Worm (Caenorhabditis elegans) whole organism, L1 larva: ENCODE measurements around the gene lron-4.

Experiments used
- C16A3.4 ChIP-seq: fragments of 150-350 bp; optimal IDR thresholded peaks from 2 replicates; lab custom pipeline; 2014; ENCODE audit warnings: missing biosample characterization, missing genetic modification characterization
- F16B12.6 ChIP-seq: fragments of 150-350 bp; optimal IDR thresholded peaks from 2 replicates; lab custom pipeline; 2014; ENCODE audit warnings: missing biosample characterization, missing genetic modification characterization
- Y116A8C.19 ChIP-seq: sonication (generic microtip); optimal IDR thresholded peaks from 2 replicates; lab custom pipeline; 2016; ENCODE audit warnings: missing compliant biosample characterization, missing genetic modification characterization, borderline replicate concordance
- aha-1 ChIP-seq: fragments of 150-350 bp; optimal IDR thresholded peaks from 2 replicates; lab custom pipeline; 2014; ENCODE audit warnings: missing biosample characterization, missing genetic modification characterization
- ama-1 ChIP-seq: fragments of 150-350 bp; optimal IDR thresholded peaks from 2 replicates; lab custom pipeline; 2014
- blmp-1 ChIP-seq: fragments of 150-350 bp; optimal IDR thresholded peaks from 2 replicates; lab custom pipeline; 2014; ENCODE audit warnings: missing biosample characterization, missing genetic modification characterization
- ceh-63 ChIP-seq: fragments of 200-800 bp; sonication (Bioruptor generic); optimal IDR thresholded peaks from 2 replicates; lab custom pipeline; 2018; ENCODE audit warnings: mild to moderate bottlenecking, missing genetic modification characterization, missing compliant biosample characterization
- ceh-8 ChIP-seq: fragments of 200-800 bp; sonication (Bioruptor generic); optimal IDR thresholded peaks from 2 replicates; lab custom pipeline; 2018; ENCODE audit warnings: mild to moderate bottlenecking, missing genetic modification characterization, moderate library complexity, missing compliant biosample characterization
- ceh-88 ChIP-seq: fragments of 200-800 bp; sonication (Bioruptor generic); IDR thresholded peaks from 2 replicates; pipeline ENCODE4 v1.3.6; 2022; ENCODE audit warnings: missing genetic modification characterization, missing compliant biosample characterization
- ceh-90 ChIP-seq: sonication (generic microtip); optimal IDR thresholded peaks from 2 replicates; lab custom pipeline; 2016; ENCODE audit warnings: missing genetic modification characterization, missing compliant biosample characterization
- ces-1 ChIP-seq: fragments of 150-350 bp; optimal IDR thresholded peaks from 2 replicates; lab custom pipeline; 2014; ENCODE audit warnings: missing biosample characterization, missing genetic modification reagents, missing genetic modification characterization
- dpl-1 ChIP-seq, 3 experiments: fragments of 150-350 bp in 2 of 3; sonication (generic microtip) in 1 of 3; optimal IDR thresholded peaks; 2 replicates each; lab custom pipeline; 2014 to 2017; ENCODE audit warnings: missing biosample characterization in 3 of 3, missing genetic modification characterization in 3 of 3, missing genetic modification reagents in 3 of 3
- dsc-1 ChIP-seq: sonication (generic microtip); optimal IDR thresholded peaks from 2 replicates; lab custom pipeline; 2016; ENCODE audit warnings: mild to moderate bottlenecking, missing genetic modification characterization, missing compliant biosample characterization
- efl-1 ChIP-seq, 4 experiments: fragments of 150-350 bp; optimal IDR thresholded peaks in 3 of 4; peaks in 1 of 4; 1 replicate in 1 of 4; 2 replicates in 3 of 4; lab custom pipeline; 2014; ENCODE audit warnings: missing biosample characterization in 2 of 4, missing genetic modification characterization in 2 of 4, missing genetic modification reagents in 2 of 4
- efl-3 ChIP-seq: fragments of 200-800 bp; sonication (Bioruptor generic); optimal IDR thresholded peaks from 2 replicates; lab custom pipeline; 2018; ENCODE audit warnings: mild to moderate bottlenecking, missing genetic modification characterization, missing compliant biosample characterization
- egl-13 ChIP-seq: sonication (generic microtip); optimal IDR thresholded peaks from 2 replicates; lab custom pipeline; 2016; ENCODE audit warnings: missing genotype, missing genetic modification reagents, missing genetic modification characterization, missing compliant biosample characterization
- elt-2 ChIP-seq: sonication (generic microtip); optimal IDR thresholded peaks from 2 replicates; lab custom pipeline; 2016; ENCODE audit warnings: missing genetic modification characterization, mild to moderate bottlenecking, inconsistent platforms, missing compliant biosample characterization, missing genetic modification reagents
- elt-3 ChIP-seq, 6 experiments: fragments of 150-350 bp in 1 of 6; sonication (generic microtip); optimal IDR thresholded peaks; 2 replicates each; lab custom pipeline; 2017 to 2018; ENCODE audit warnings: missing biosample characterization in 6 of 6, missing genetic modification characterization in 6 of 6, inconsistent platforms in 1 of 6
- fkh-8 ChIP-seq: sonication (generic microtip); optimal IDR thresholded peaks from 2 replicates; lab custom pipeline; 2016; ENCODE audit warnings: mild to moderate bottlenecking, missing genetic modification characterization, missing compliant biosample characterization
- hlh-17 ChIP-seq: fragments of 200-800 bp; sonication (Bioruptor generic); optimal IDR thresholded peaks from 2 replicates; lab custom pipeline; 2018; ENCODE audit warnings: missing genetic modification characterization, mild to moderate bottlenecking, missing compliant biosample characterization, moderate library complexity, borderline replicate concordance
- hlh-4 ChIP-seq: sonication (generic microtip); optimal IDR thresholded peaks from 2 replicates; lab custom pipeline; 2016; ENCODE audit warnings: mild to moderate bottlenecking, missing genetic modification characterization, missing compliant biosample characterization
- hpl-2 ChIP-seq: fragments of 150-350 bp; optimal IDR thresholded peaks from 2 replicates; lab custom pipeline; 2014; ENCODE audit warnings: missing biosample characterization, missing genetic modification reagents, missing genetic modification characterization
- irx-1 ChIP-seq: sonication (generic microtip); optimal IDR thresholded peaks from 2 replicates; lab custom pipeline; 2016; ENCODE audit warnings: missing genetic modification characterization, missing compliant biosample characterization
- lin-13 ChIP-seq: fragments of 150-350 bp; optimal IDR thresholded peaks from 2 replicates; lab custom pipeline; 2014; ENCODE audit warnings: missing biosample characterization, missing genetic modification reagents, missing genetic modification characterization
- lin-35 ChIP-seq, 2 experiments: fragments of 150-350 bp; optimal IDR thresholded peaks; 2 replicates each; lab custom pipeline; 2014; ENCODE audit warnings: missing biosample characterization in 2 of 2, missing genetic modification characterization in 2 of 2, missing genetic modification reagents in 2 of 2
- lir-3 ChIP-seq: sonication (generic microtip); optimal IDR thresholded peaks from 2 replicates; lab custom pipeline; 2016; ENCODE audit warnings: mild to moderate bottlenecking, missing genetic modification characterization, moderate library complexity, missing compliant biosample characterization; ENCODE audit not compliant: poor library complexity
- lsy-2 ChIP-seq, 2 experiments: fragments of 150-350 bp; optimal IDR thresholded peaks; 2 replicates each; lab custom pipeline; 2014; ENCODE audit warnings: missing biosample characterization in 2 of 2, missing genetic modification characterization in 2 of 2
- mab-9 ChIP-seq: fragments of 200-800 bp; sonication (Bioruptor generic); IDR thresholded peaks from 2 replicates; pipeline ENCODE4 v1.3.6; 2022; ENCODE audit warnings: missing genetic modification reagents, missing genetic modification characterization, missing compliant biosample characterization
- mef-2 ChIP-seq: fragments of 150-350 bp; optimal IDR thresholded peaks from 2 replicates; lab custom pipeline; 2014; ENCODE audit warnings: missing biosample characterization, missing genetic modification characterization
- mep-1 ChIP-seq: fragments of 150-350 bp; optimal IDR thresholded peaks from 2 replicates; lab custom pipeline; 2014; ENCODE audit warnings: missing biosample characterization, missing genetic modification characterization
- nhr-12 ChIP-seq: sonication (generic microtip); optimal IDR thresholded peaks from 2 replicates; lab custom pipeline; 2017; ENCODE audit warnings: missing biosample characterization, missing genetic modification characterization
- nhr-20 ChIP-seq: sonication (generic microtip); optimal IDR thresholded peaks from 2 replicates; lab custom pipeline; 2016; ENCODE audit warnings: mild to moderate bottlenecking, missing genetic modification characterization, missing compliant biosample characterization
- nhr-28 ChIP-seq: fragments of 150-350 bp; optimal IDR thresholded peaks from 2 replicates; lab custom pipeline; 2014; ENCODE audit warnings: missing biosample characterization, missing genetic modification characterization
- nhr-47 ChIP-seq: sonication (generic microtip); optimal IDR thresholded peaks from 2 replicates; lab custom pipeline; 2016; ENCODE audit warnings: mild to moderate bottlenecking, missing genetic modification characterization, moderate library complexity, missing compliant biosample characterization
- nhr-76 ChIP-seq: sonication (generic microtip); optimal IDR thresholded peaks from 2 replicates; lab custom pipeline; 2017; ENCODE audit warnings: missing biosample characterization, missing genetic modification characterization
- nhr-84 ChIP-seq: sonication (generic microtip); optimal IDR thresholded peaks from 2 replicates; lab custom pipeline; 2017; ENCODE audit warnings: missing biosample characterization, missing genetic modification characterization
- pag-3 ChIP-seq: sonication (generic microtip); optimal IDR thresholded peaks from 2 replicates; lab custom pipeline; 2017; ENCODE audit warnings: missing genetic modification characterization, mild to moderate bottlenecking, missing compliant biosample characterization, antibody characterized with exemption, borderline replicate concordance; ENCODE audit not compliant: insufficient read depth
- pqm-1 ChIP-seq: sonication (generic microtip); optimal IDR thresholded peaks from 3 replicates; lab custom pipeline; 2017; ENCODE audit warnings: missing biosample characterization, missing genetic modification characterization
- skn-1 ChIP-seq: fragments of 150-350 bp; optimal IDR thresholded peaks from 2 replicates; lab custom pipeline; 2014; ENCODE audit warnings: missing biosample characterization, missing genetic modification characterization
- snpc-4 ChIP-seq: fragments of 150-350 bp; optimal IDR thresholded peaks from 2 replicates; lab custom pipeline; 2014; ENCODE audit warnings: missing biosample characterization, missing genetic modification characterization
- snu-23 ChIP-seq: sonication (generic microtip); optimal IDR thresholded peaks from 2 replicates; lab custom pipeline; 2016; ENCODE audit warnings: missing genetic modification characterization, missing compliant biosample characterization
- sptf-1 ChIP-seq: fragments of 150-350 bp; optimal IDR thresholded peaks from 2 replicates; lab custom pipeline; 2014; ENCODE audit warnings: missing biosample characterization, missing genetic modification characterization
- swsn-7 ChIP-seq: sonication (generic microtip); optimal IDR thresholded peaks from 2 replicates; lab custom pipeline; 2016; ENCODE audit warnings: missing genetic modification characterization, missing compliant biosample characterization
- tbx-2 ChIP-seq: sonication (generic microtip); optimal IDR thresholded peaks from 2 replicates; lab custom pipeline; 2016; ENCODE audit warnings: missing genetic modification characterization, missing compliant biosample characterization
- tlp-1 ChIP-seq: fragments of 150-350 bp; optimal IDR thresholded peaks from 2 replicates; lab custom pipeline; 2014; ENCODE audit warnings: missing biosample characterization, missing genetic modification characterization
- unc-130 ChIP-seq: fragments of 150-350 bp; optimal IDR thresholded peaks from 2 replicates; lab custom pipeline; 2017; ENCODE audit warnings: missing biosample characterization, missing genetic modification characterization, inconsistent platforms
- unc-62 ChIP-seq: fragments of 150-350 bp; optimal IDR thresholded peaks from 2 replicates; lab custom pipeline; 2014; ENCODE audit warnings: missing biosample characterization, missing genetic modification reagents, missing genetic modification characterization
- unc-86 ChIP-seq: sonication (generic microtip); optimal IDR thresholded peaks from 2 replicates; lab custom pipeline; 2016; ENCODE audit warnings: missing genetic modification characterization, missing compliant biosample characterization
- unc-98 ChIP-seq: fragments of 200-800 bp; sonication (Bioruptor generic); IDR thresholded peaks from 2 replicates; pipeline ENCODE4 v1.3.6; 2022; ENCODE audit warnings: missing genetic modification characterization, missing compliant biosample characterization
- vab-15 ChIP-seq: sonication (generic microtip); optimal IDR thresholded peaks from 2 replicates; lab custom pipeline; 2017; ENCODE audit warnings: missing genotype, mild to moderate bottlenecking, missing genetic modification characterization, missing compliant biosample characterization
- zag-1 ChIP-seq: fragments of 150-350 bp; optimal IDR thresholded peaks from 2 replicates; lab custom pipeline; 2014; ENCODE audit warnings: missing biosample characterization, missing genetic modification characterization
- zip-4 ChIP-seq: fragments of 200-800 bp; sonication (Bioruptor generic); optimal IDR thresholded peaks from 2 replicates; lab custom pipeline; 2018; ENCODE audit warnings: mild to moderate bottlenecking, missing genetic modification characterization, moderate library complexity, missing compliant biosample characterization

lron-4 gene

DNA sequence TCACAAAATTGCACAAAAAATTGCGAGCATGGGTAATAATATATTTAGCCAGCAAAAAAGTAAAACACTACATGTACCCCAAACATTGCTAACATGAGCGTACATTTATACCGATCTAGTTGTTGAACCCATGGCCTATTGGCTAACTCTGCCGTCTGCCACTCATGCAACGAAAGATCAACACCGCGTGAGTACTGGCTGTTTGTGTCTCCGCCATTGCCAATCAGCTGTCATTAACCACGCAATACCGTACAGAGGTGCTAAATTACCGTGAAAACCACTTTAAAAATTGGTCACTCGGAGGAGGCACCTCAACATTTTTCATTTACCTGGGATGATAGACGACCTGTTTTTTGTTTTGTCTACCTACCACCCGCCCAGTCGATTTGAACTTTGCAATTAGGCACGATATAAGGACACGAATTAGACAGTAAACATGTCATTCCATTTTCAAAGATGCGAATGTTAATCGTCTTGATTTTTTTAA is 36.6 kb downstream of the lron-4 start, which contains the start of gene K02C4.2 (continued):
- TF ChIP-seq efl-3 (GFP tag; lab: Kevin White, UChicago) (no peak), snu-23 (GFP tag; lab: Kevin White, UChicago) (peak; percentile 86), swsn-7 (tag; lab: Kevin White, UChicago) (peak; percentile 72), Y116A8C.19 (tag; lab: Kevin White, UChicago) (no peak), lin-13 (GFP tag; lab: Kevin White, UChicago) (peak; percentile 69), unc-130 (tag; lab: Kevin White, UChicago) (peak; percentile 89), pag-3 (tag; lab: Kevin White, UChicago) (peak; percentile 84), lin-35 (GFP tag; optimal IDR thresholded peaks at IDR 0.05; lab: Kevin White, UChicago) (peak; percentile 66 to 88), hlh-17 (GFP tag; lab: Kevin White, UChicago) (no peak), aha-1 (tag; lab: Kevin White, UChicago) (no peak), skn-1 (tag; lab: Kevin White, UChicago) (peak; percentile 78), efl-1 (optimal IDR thresholded peaks at IDR 0.05; lab: Kevin White, UChicago) (peak; percentile 66), efl-1 (GFP tag; optimal IDR thresholded peaks at IDR 0.05 in 1 of 2; lab: Kevin White, UChicago) (peak; percentile 55 to 97), elt-2 (tag; lab: Kevin White, UChicago) (peak; percentile 59), mep-1 (tag; lab: Kevin White, UChicago) (peak; percentile 87), ceh-63 (GFP tag; lab: Kevin White, UChicago) (no peak), ces-1 (GFP tag; lab: Kevin White, UChicago) (no peak), lsy-2 (tag; optimal IDR thresholded peaks at IDR 0.05; lab: Kevin White, UChicago) (peak; percentile 59 to 83), blmp-1 (tag; lab: Kevin White, UChicago) (no peak), unc-98 (GFP tag; lab: Robert Waterston, UW) (no peak), tbx-2 (tag; lab: Kevin White, UChicago) (peak; percentile 68), dpl-1 (GFP tag; optimal IDR thresholded peaks at IDR 0.05; lab: Kevin White, UChicago) (peak; percentile 28 to 62 (median 60)), irx-1 (peak; percentile 48), zag-1 (tag; lab: Kevin White, UChicago) (no peak), unc-86 (tag; lab: Kevin White, UChicago) (no peak), mef-2 (tag; lab: Kevin White, UChicago) (no peak), tlp-1 (tag; lab: Kevin White, UChicago) (no peak), ceh-90 (tag; lab: Kevin White, UChicago) (no peak), zip-4 (peak; percentile 60), hlh-4 (no peak), ama-1 (lab: Kevin White, UChicago) (no peak), nhr-76 (peak; percentile 71), dsc-1 (tag; lab: Kevin White, UChicago) (peak; percentile 52), nhr-47 (tag; lab: Kevin White, UChicago) (peak; percentile 75), pqm-1 (tag; lab: Kevin White, UChicago) (no peak), F16B12.6 (tag; lab: Kevin White, UChicago) (peak; percentile 29), fkh-8 (tag; lab: Kevin White, UChicago) (peak; percentile 47), nhr-84 (tag; lab: Kevin White, UChicago) (no peak), hpl-2 (GFP tag; lab: Kevin White, UChicago) (peak; percentile 56), nhr-20 (peak; percentile 83), ceh-88 (GFP tag; lab: Robert Waterston, UW) (no peak), nhr-12 (tag; lab: Kevin White, UChicago) (no peak), ceh-8 (GFP tag; lab: Kevin White, UChicago) (peak; percentile 52), C16A3.4 (tag; lab: Kevin White, UChicago) (peak; percentile 88), nhr-28 (no peak), elt-3 (tag; optimal IDR thresholded peaks at IDR 0.05; lab: Kevin White, UChicago) (peak in 3 of 6 experiments; percentile 28 to 77 (median 42)), egl-13 (tag; lab: Kevin White, UChicago) (no peak), vab-15 (peak; percentile 83), lir-3 (tag; lab: Kevin White, UChicago) (peak; percentile 41), mab-9 (GFP tag; lab: Robert Waterston, UW) (peak; percentile 35; the same call in 1 of the 2 replicates), sptf-1 (no peak), unc-62 (GFP tag; lab: Kevin White, UChicago) (no peak), snpc-4 (peak; percentile 52)
